Worm (Caenorhabditis elegans) whole organism, L4/young adult: Measurements from ENCODE around the gene aqp-4.

ENCODE experiments used
- W03F9.2 ChIP-seq: fragments of 150-350 bp; optimal IDR thresholded peaks from 2 replicates; lab custom pipeline; 2014; ENCODE audit warnings: missing biosample characterization, missing genetic modification characterization
- dao-5 ChIP-seq: sonication (generic microtip); optimal IDR thresholded peaks from 2 replicates; lab custom pipeline; 2016; ENCODE audit warnings: missing genotype, missing genetic modification characterization, moderate library complexity, missing compliant biosample characterization
- him-1 ChIP-seq: sonication (generic microtip); optimal IDR thresholded peaks from 2 replicates; lab custom pipeline; 2016; ENCODE audit warnings: missing genotype, missing genetic modification reagents, missing genetic modification characterization, missing compliant biosample characterization

ce11 chrV:9733920-9734454 is 3.4 kb upstream of the aqp-4 start, which contains the start of gene cal-7:
- TF ChIP-seq dao-5 (tag; lab: Kevin White, UChicago) (no peak), W03F9.2 (tag; lab: Kevin White, UChicago) (no peak), him-1 (no peak)
